Worm (Caenorhabditis elegans) whole organism, L2 larva: ENCODE data around the gene C39B10.7.

Experiments used
- C34F6.9 ChIP-seq: fragments of 150-350 bp; optimal IDR thresholded peaks from 2 replicates; lab custom pipeline; 2014; ENCODE audit warnings: missing biosample characterization, missing genetic modification characterization
- F13H6.1 ChIP-seq: sonication (generic microtip); optimal IDR thresholded peaks from 2 replicates; lab custom pipeline; 2016; ENCODE audit warnings: missing genetic modification characterization, missing compliant biosample characterization
- ZK546.5 ChIP-seq: sonication (generic microtip); optimal IDR thresholded peaks from 2 replicates; lab custom pipeline; 2017; ENCODE audit warnings: missing biosample characterization, missing genetic modification characterization
- alr-1 ChIP-seq: fragments of 150-350 bp; optimal IDR thresholded peaks from 2 replicates; lab custom pipeline; 2014; ENCODE audit warnings: missing biosample characterization, missing genetic modification characterization
- aly-2 ChIP-seq: fragments of 150-350 bp; optimal IDR thresholded peaks from 2 replicates; lab custom pipeline; 2014; ENCODE audit warnings: missing biosample characterization, missing genetic modification characterization
- blmp-1 ChIP-seq: sonication (generic microtip); optimal IDR thresholded peaks from 2 replicates; lab custom pipeline; 2017; ENCODE audit warnings: missing genetic modification characterization, mild to moderate bottlenecking, missing compliant biosample characterization, antibody characterized with exemption, moderate library complexity; ENCODE audit not compliant: insufficient read depth
- ceh-16 ChIP-seq: fragments of 150-350 bp; optimal IDR thresholded peaks from 2 replicates; lab custom pipeline; 2014; ENCODE audit warnings: missing biosample characterization, missing genetic modification characterization
- ceh-82 ChIP-seq: fragments of 150-350 bp; optimal IDR thresholded peaks from 2 replicates; lab custom pipeline; 2014; ENCODE audit warnings: missing biosample characterization, missing genetic modification characterization
- crh-2 ChIP-seq: sonication (generic microtip); optimal IDR thresholded peaks from 2 replicates; lab custom pipeline; 2017; ENCODE audit warnings: missing biosample characterization, missing genetic modification characterization
- egl-27 ChIP-seq: sonication (generic microtip); optimal IDR thresholded peaks from 3 replicates; lab custom pipeline; 2017; ENCODE audit warnings: missing biosample characterization, missing genetic modification reagents, missing genetic modification characterization
- elt-1 ChIP-seq: fragments of 150-350 bp; optimal IDR thresholded peaks from 2 replicates; lab custom pipeline; 2014; ENCODE audit warnings: missing biosample characterization, missing genetic modification characterization
- elt-3 ChIP-seq: sonication (generic microtip); optimal IDR thresholded peaks from 2 replicates; lab custom pipeline; 2017; ENCODE audit warnings: missing biosample characterization, missing genetic modification characterization
- fos-1 ChIP-seq: fragments of 150-350 bp; optimal IDR thresholded peaks from 2 replicates; lab custom pipeline; 2014; ENCODE audit warnings: missing biosample characterization, missing genetic modification characterization
- gmeb-1 ChIP-seq: fragments of 150-350 bp; optimal IDR thresholded peaks from 2 replicates; lab custom pipeline; 2014; ENCODE audit warnings: missing biosample characterization, missing genetic modification characterization
- lin-11 ChIP-seq: fragments of 150-350 bp; sonication (generic microtip); optimal IDR thresholded peaks from 2 replicates; lab custom pipeline; 2014; ENCODE audit warnings: missing biosample characterization, missing genetic modification characterization, inconsistent platforms, mixed read lengths
- lin-39 ChIP-seq: fragments of 150-350 bp; optimal IDR thresholded peaks from 2 replicates; lab custom pipeline; 2014; ENCODE audit warnings: missing biosample characterization, missing genetic modification reagents, missing genetic modification characterization
- lsy-2 ChIP-seq, 2 experiments: fragments of 150-350 bp in 1 of 2; sonication (generic microtip) in 1 of 2; optimal IDR thresholded peaks; 2 replicates each; lab custom pipeline; 2014 to 2017; ENCODE audit warnings: missing biosample characterization in 2 of 2, missing genetic modification characterization in 2 of 2
- mab-5 ChIP-seq: fragments of 150-350 bp; optimal IDR thresholded peaks from 2 replicates; lab custom pipeline; 2014; ENCODE audit warnings: missing biosample characterization, missing genetic modification characterization
- mbf-1 ChIP-seq: sonication (generic microtip); optimal IDR thresholded peaks from 2 replicates; lab custom pipeline; 2017; ENCODE audit warnings: missing biosample characterization, missing genetic modification characterization
- mdl-1 ChIP-seq, 2 experiments: fragments of 150-350 bp in 1 of 2; sonication (generic microtip) in 1 of 2; optimal IDR thresholded peaks; 2 replicates each; lab custom pipeline; 2017; ENCODE audit warnings: missing biosample characterization in 2 of 2, missing genetic modification characterization in 2 of 2
- nhr-10 ChIP-seq: sonication (generic microtip); optimal IDR thresholded peaks from 2 replicates; lab custom pipeline; 2017; ENCODE audit warnings: missing biosample characterization, missing genetic modification characterization
- nhr-11 ChIP-seq: fragments of 150-350 bp; optimal IDR thresholded peaks from 2 replicates; lab custom pipeline; 2014; ENCODE audit warnings: missing biosample characterization, missing genetic modification characterization
- nhr-12 ChIP-seq: fragments of 150-350 bp; optimal IDR thresholded peaks from 2 replicates; lab custom pipeline; 2014; ENCODE audit warnings: missing biosample characterization, missing genetic modification characterization
- nhr-129 ChIP-seq: fragments of 150-350 bp; optimal IDR thresholded peaks from 2 replicates; lab custom pipeline; 2014; ENCODE audit warnings: missing biosample characterization, missing genetic modification characterization
- nhr-21 ChIP-seq: fragments of 150-350 bp; optimal IDR thresholded peaks from 2 replicates; lab custom pipeline; 2014; ENCODE audit warnings: missing biosample characterization, missing genetic modification characterization
- nhr-25 ChIP-seq: fragments of 150-350 bp; sonication (generic microtip); optimal IDR thresholded peaks from 3 replicates; lab custom pipeline; 2014; ENCODE audit warnings: missing biosample characterization, missing genetic modification characterization
- nhr-6 ChIP-seq: fragments of 150-350 bp; optimal IDR thresholded peaks from 2 replicates; lab custom pipeline; 2014; ENCODE audit warnings: missing biosample characterization, missing genetic modification characterization
- sem-4 ChIP-seq: fragments of 150-350 bp; optimal IDR thresholded peaks from 2 replicates; lab custom pipeline; 2014; ENCODE audit warnings: missing biosample characterization, missing genetic modification reagents, missing genetic modification characterization
- skn-1 ChIP-seq: sonication (generic microtip); optimal IDR thresholded peaks from 2 replicates; lab custom pipeline; 2017; ENCODE audit warnings: missing biosample characterization, missing genetic modification characterization
- sma-3 ChIP-seq: sonication (generic microtip); optimal IDR thresholded peaks from 2 replicates; lab custom pipeline; 2016; ENCODE audit warnings: missing genetic modification reagents, missing genetic modification characterization, missing compliant biosample characterization
- sma-9 ChIP-seq, 2 experiments: fragments of 150-350 bp in 1 of 2; sonication (generic microtip) in 1 of 2; optimal IDR thresholded peaks; 2 replicates each; lab custom pipeline; 2014 to 2016; ENCODE audit warnings: missing genetic modification characterization in 2 of 2, mild to moderate bottlenecking in 1 of 2, missing biosample characterization in 1 of 2, missing compliant biosample characterization in 1 of 2, missing genetic modification reagents in 1 of 2, moderate library complexity in 1 of 2
- snpc-4 ChIP-seq: fragments of 150-350 bp; optimal IDR thresholded peaks from 2 replicates; lab custom pipeline; 2014; ENCODE audit warnings: missing biosample characterization, missing genetic modification characterization
- unc-39 ChIP-seq: fragments of 150-350 bp; optimal IDR thresholded peaks from 2 replicates; lab custom pipeline; 2014; ENCODE audit warnings: missing biosample characterization, missing genetic modification characterization
- unc-55 ChIP-seq: fragments of 150-350 bp; sonication (generic microtip); optimal IDR thresholded peaks from 3 replicates; lab custom pipeline; 2014; ENCODE audit warnings: missing biosample characterization, missing genetic modification reagents, missing genetic modification characterization
- unc-62 ChIP-seq: fragments of 150-350 bp; optimal IDR thresholded peaks from 2 replicates; lab custom pipeline; 2014; ENCODE audit warnings: missing biosample characterization, missing genetic modification reagents, missing genetic modification characterization
- ztf-1 ChIP-seq: fragments of 200-800 bp; sonication (Bioruptor generic); conservative IDR thresholded peaks from 2 replicates; pipeline ENCODE4 v1.3.6; 2022; ENCODE audit warnings: missing genetic modification characterization, missing compliant biosample characterization
- ztf-4 ChIP-seq: fragments of 150-350 bp; optimal IDR thresholded peaks from 2 replicates; lab custom pipeline; 2014; ENCODE audit warnings: missing biosample characterization, missing genetic modification characterization

The C39B10.7 gene

ce11 chrX:10480563-10481290 is 4.1 kb downstream of the C39B10.7 start, which contains the start of gene elt-2:
TSS of gene elt-2 (plus strand) at chrX:10481240.
- peak; percentile 73 for TF ChIP-seq sma-9 (GFP tag; optimal IDR thresholded peaks at IDR 0.05; lab: Kevin White, UChicago)
- TF ChIP-seq sma-9 (tag; optimal IDR thresholded peaks at IDR 0.05; lab: Kevin White, UChicago), result no peak
- no peak for TF ChIP-seq aly-2 (tag; lab: Kevin White, UChicago)
- peak in 1 of 2 experiments; percentile 57 for TF ChIP-seq lsy-2 (tag; optimal IDR thresholded peaks at IDR 0.05; lab: Kevin White, UChicago)
- peak; percentile 34 for TF ChIP-seq F13H6.1 (tag; lab: Kevin White, UChicago)
- peak; percentile 95 for TF ChIP-seq fos-1 (tag; lab: Kevin White, UChicago)
- peak; percentile 31 for TF ChIP-seq crh-2
- TF ChIP-seq sma-3, result peak; percentile 36
- TF ChIP-seq nhr-11 (tag; lab: Kevin White, UChicago), result no peak
- TF ChIP-seq gmeb-1 (tag; lab: Kevin White, UChicago), result peak; percentile 58
- TF ChIP-seq, all 48 proteins: peak for 7

- no peak for TF ChIP-seq fos-1 (tag; lab: Kevin White, UChicago)
- TF ChIP-seq C34F6.9, result no peak
- no peak for TF ChIP-seq ceh-16 (tag; lab: Kevin White, UChicago)
- no peak for TF ChIP-seq elt-1 (tag; lab: Kevin White, UChicago)
- no peak for TF ChIP-seq lin-11 (tag; lab: Kevin White, UChicago)
- no peak for TF ChIP-seq sem-4 (tag; lab: Kevin White, UChicago)
Measured at ce11 chrX:10482272-10482671, 5.6 kb downstream of the C39B10.7 start.

ce11 chrX:10485300-10485755 is 8.7 kb downstream of the C39B10.7 start, which contains the start of gene C33D3.3:
TSS of gene C33D3.3 (plus strand) at chrX:10485350.
- TF ChIP-seq sma-9 (GFP tag; optimal IDR thresholded peaks at IDR 0.05; lab: Kevin White, UChicago) (no peak), sma-9 (tag; optimal IDR thresholded peaks at IDR 0.05; lab: Kevin White, UChicago) (no peak), unc-55 (GFP tag; lab: Kevin White, UChicago) (no peak), ztf-4 (tag; lab: Kevin White, UChicago) (no peak), alr-1 (tag; lab: Kevin White, UChicago) (no peak), mab-5 (no peak), lin-39 (no peak), snpc-4 (tag; lab: Kevin White, UChicago) (no peak), ceh-82 (no peak), mdl-1 (tag; optimal IDR thresholded peaks at IDR 0.05; lab: Kevin White, UChicago) (no peak), sem-4 (tag; lab: Kevin White, UChicago) (no peak), unc-39 (no peak), blmp-1 (tag; lab: Kevin White, UChicago) (no peak), nhr-21 (no peak), nhr-10 (tag; lab: Kevin White, UChicago) (no peak), F13H6.1 (tag; lab: Kevin White, UChicago) (no peak), nhr-6 (tag; lab: Kevin White, UChicago) (no peak), aly-2 (tag; lab: Kevin White, UChicago) (no peak), skn-1 (tag; lab: Kevin White, UChicago) (no peak), nhr-25 (tag; lab: Kevin White, UChicago) (no peak)
- TF ChIP-seq, all 48 proteins: peak for 0

- no peak for TF ChIP-seq nhr-11 (tag; lab: Kevin White, UChicago)
- TF ChIP-seq nhr-10 (tag; lab: Kevin White, UChicago), result no peak
- no peak for TF ChIP-seq elt-3 (tag; lab: Kevin White, UChicago)
- no peak for TF ChIP-seq lsy-2 (tag; optimal IDR thresholded peaks at IDR 0.05; lab: Kevin White, UChicago)
- TF ChIP-seq ztf-1 (GFP tag; lab: Robert Waterston, UW), result no peak
- no peak for TF ChIP-seq unc-55 (GFP tag; lab: Kevin White, UChicago)
- no peak for TF ChIP-seq nhr-12
- no peak for TF ChIP-seq unc-62 (GFP tag; lab: Kevin White, UChicago)
- TF ChIP-seq mbf-1 (tag; lab: Kevin White, UChicago), result no peak
- TF ChIP-seq mdl-1 (tag; optimal IDR thresholded peaks at IDR 0.05; lab: Kevin White, UChicago), result no peak
- TF ChIP-seq aly-2 (tag; lab: Kevin White, UChicago), result no peak
- TF ChIP-seq gmeb-1 (tag; lab: Kevin White, UChicago), result no peak
- no peak for TF ChIP-seq nhr-129 (tag; lab: Kevin White, UChicago)
- TF ChIP-seq elt-1 (tag; lab: Kevin White, UChicago), result no peak
- TF ChIP-seq egl-27 (tag; lab: Kevin White, UChicago), result no peak
- no peak for TF ChIP-seq ZK546.5
Measured at ce11 chrX:10488763-10489162, 12.1 kb downstream of the C39B10.7 start, which contains the start of gene C33D3.4. TSS of gene C33D3.4 (plus strand) at chrX:10489063.
